Worm (Caenorhabditis elegans): ENCODE results near the gene rde-1.

- no peak for TF ChIP-seq F55B11.4 (tag; optimal IDR thresholded peaks at IDR 0.05; ENCODE audit: borderline replicate concordance, insufficient read depth)
- no peak for TF ChIP-seq mes-4 (tag; optimal IDR thresholded peaks at IDR 0.05)
- no peak for TF ChIP-seq unc-62 (GFP tag; optimal IDR thresholded peaks at IDR 0.05)
- no peak for TF ChIP-seq sptf-2 (GFP tag; optimal IDR thresholded peaks at IDR 0.05)
- no peak for TF ChIP-seq nhr-179 (tag; optimal IDR thresholded peaks at IDR 0.05)
- TF ChIP-seq tbx-9 (tag; optimal IDR thresholded peaks at IDR 0.05; ENCODE audit: borderline replicate concordance), result no peak
- TF ChIP-seq ZK185.1 (tag; optimal IDR thresholded peaks at IDR 0.05; ENCODE audit: poor library complexity, severe bottlenecking), result no peak
- no peak for TF ChIP-seq efl-1 (GFP tag; optimal IDR thresholded peaks at IDR 0.05)
- TF ChIP-seq madf-8 (GFP tag; conservative IDR thresholded peaks at IDR 0.05), result no peak
- TF ChIP-seq ama-1 (optimal IDR thresholded peaks at IDR 0.05), result no peak
- no peak for TF ChIP-seq ama-1 (GFP tag; optimal IDR thresholded peaks at IDR 0.05)
Measured at ce11 chrV:9943039-9943438, 48.4 kb downstream of the rde-1 start, which contains the start of gene fipr-12.
